Fruit fly (Drosophila melanogaster) whole organism, embryonic: ENCODE data around the gene rt.

Experiments
- Bteb2 ChIP-seq: fragments of 200-800 bp; sonication (Bioruptor generic); optimal IDR thresholded peaks from 2 replicates; lab custom pipeline; 2016; ENCODE audit warnings: missing biosample characterization, missing genetic modification characterization
- C15 ChIP-seq: fragments of 200-800 bp; sonication (Bioruptor generic); IDR thresholded peaks from 3 replicates; pipeline ENCODE4 v1.3.6; 2022; ENCODE audit warnings: missing biosample characterization, missing genetic modification characterization
- CG10462 ChIP-seq: fragments of 200-800 bp; sonication (Bioruptor generic); optimal IDR thresholded peaks from 2 replicates; lab custom pipeline; 2016; ENCODE audit warnings: missing biosample characterization, missing genetic modification characterization
- CG10654 ChIP-seq: fragments of 200-800 bp; sonication (Bioruptor generic); optimal IDR thresholded peaks from 2 replicates; lab custom pipeline; 2016; ENCODE audit warnings: missing biosample characterization, missing genetic modification characterization
- CG11696 ChIP-seq: fragments of 200-800 bp; sonication (Bioruptor generic); IDR thresholded peaks from 2 replicates; pipeline ENCODE4 v1.3.6; 2022; ENCODE audit warnings: missing biosample characterization, missing genetic modification characterization
- CG1233 ChIP-seq: fragments of 200-800 bp; sonication (Bioruptor generic); optimal IDR thresholded peaks from 4 replicates; lab custom pipeline; 2018; ENCODE audit warnings: missing biosample characterization, mild to moderate bottlenecking, missing genetic modification characterization
- CG13624 ChIP-seq: fragments of 200-800 bp; sonication (Bioruptor generic); optimal IDR thresholded peaks from 2 replicates; lab custom pipeline; 2016; ENCODE audit warnings: missing biosample characterization, missing genetic modification characterization
- CG16815 ChIP-seq: fragments of 200-800 bp; sonication (Bioruptor generic); optimal IDR thresholded peaks from 3 replicates; lab custom pipeline; 2017; ENCODE audit warnings: missing biosample characterization, mild to moderate bottlenecking, missing genetic modification characterization
- CG30431 ChIP-seq: fragments of 200-800 bp; sonication (Bioruptor generic); optimal IDR thresholded peaks from 2 replicates; lab custom pipeline; 2017; ENCODE audit warnings: missing biosample characterization, missing genetic modification characterization
- CG31388 ChIP-seq: fragments of 200-800 bp; sonication (Bioruptor generic); optimal IDR thresholded peaks from 2 replicates; lab custom pipeline; 2016; ENCODE audit warnings: missing biosample characterization, missing genetic modification characterization
- CG31441 ChIP-seq: fragments of 200-800 bp; sonication (Bioruptor generic); IDR thresholded peaks from 2 replicates; pipeline ENCODE4 v1.3.6; 2022; ENCODE audit warnings: missing biosample characterization, missing genetic modification characterization
- CG3407 ChIP-seq: fragments of 200-800 bp; sonication (Bioruptor generic); optimal IDR thresholded peaks from 2 replicates; lab custom pipeline; 2018; ENCODE audit warnings: missing biosample characterization, mild to moderate bottlenecking, missing genetic modification characterization
- CG4424 ChIP-seq: fragments of 200-800 bp; sonication (Bioruptor generic); optimal IDR thresholded peaks from 3 replicates; lab custom pipeline; 2016; ENCODE audit warnings: missing biosample characterization, missing genetic modification characterization
- CG7745 ChIP-seq: fragments of 200-800 bp; sonication (Bioruptor generic); optimal IDR thresholded peaks from 2 replicates; lab custom pipeline; 2018; ENCODE audit warnings: missing biosample characterization, mild to moderate bottlenecking, missing genetic modification characterization, moderate library complexity
- CG8089 ChIP-seq: fragments of 200-800 bp; sonication (Bioruptor generic); optimal IDR thresholded peaks from 3 replicates; lab custom pipeline; 2016; ENCODE audit warnings: missing biosample characterization, missing genetic modification characterization
- CG8359 ChIP-seq: fragments of 200-800 bp; sonication (Bioruptor generic); optimal IDR thresholded peaks from 2 replicates; lab custom pipeline; 2017; ENCODE audit warnings: missing biosample characterization, mild to moderate bottlenecking, missing genetic modification characterization, borderline replicate concordance
- CG8478 ChIP-seq: fragments of >200 bp; optimal IDR thresholded peaks from 2 replicates; lab custom pipeline; 2018
- CG9215 ChIP-seq: fragments of 200-800 bp; sonication (Bioruptor generic); IDR thresholded peaks from 2 replicates; pipeline ENCODE4 v1.3.6; 2022; ENCODE audit warnings: missing biosample characterization, missing genetic modification characterization
- CHES-1-like ChIP-seq: fragments of 200-800 bp; sonication (Bioruptor generic); optimal IDR thresholded peaks from 2 replicates; lab custom pipeline; 2016; ENCODE audit warnings: missing biosample characterization, missing genetic modification characterization
- D19B ChIP-seq: fragments of 200-800 bp; sonication (Bioruptor generic); optimal IDR thresholded peaks from 2 replicates; lab custom pipeline; 2017; ENCODE audit warnings: missing biosample characterization, mild to moderate bottlenecking, missing genetic modification characterization
- Dad ChIP-seq: fragments of 200-800 bp; sonication (Bioruptor generic); optimal IDR thresholded peaks from 3 replicates; lab custom pipeline; 2016; ENCODE audit warnings: missing biosample characterization, missing genetic modification characterization
- Dfd ChIP-seq, 2 experiments: fragments of >200 bp; optimal IDR thresholded peaks; 2 replicates each; lab custom pipeline; 2017; ENCODE audit warnings: missing biosample characterization in 2 of 2, missing genetic modification characterization in 2 of 2
- Dip2 ChIP-seq: fragments of 200-800 bp; sonication (Bioruptor generic); IDR thresholded peaks from 2 replicates; pipeline ENCODE4 v1.3.6; 2022; ENCODE audit warnings: missing biosample characterization, missing genetic modification characterization
- HLHmδ ChIP-seq: fragments of 200-800 bp; sonication (Bioruptor generic); optimal IDR thresholded peaks from 2 replicates; lab custom pipeline; 2018; ENCODE audit warnings: missing biosample characterization, mild to moderate bottlenecking, missing genetic modification characterization, moderate library complexity
- MTF-1 ChIP-seq: fragments of 200-800 bp; sonication (Bioruptor generic); optimal IDR thresholded peaks from 2 replicates; lab custom pipeline; 2018; ENCODE audit warnings: missing biosample characterization, mild to moderate bottlenecking, missing genetic modification characterization, borderline replicate concordance
- Oaz ChIP-seq: fragments of 200-800 bp; sonication (Bioruptor generic); IDR thresholded peaks from 2 replicates; pipeline ENCODE4 v1.3.6; 2022; ENCODE audit warnings: missing biosample characterization, missing genetic modification characterization
- Sin3A ChIP-seq: fragments of >200 bp; optimal IDR thresholded peaks from 2 replicates; lab custom pipeline; 2018
- Stat92E ChIP-seq, 3 experiments: fragments of >200 bp in 2 of 3; fragments of 200-800 bp in 1 of 3; sonication (Bioruptor generic) in 1 of 3; optimal IDR thresholded peaks; 2 replicates each; lab custom pipeline; 2017 to 2019; ENCODE audit warnings: missing biosample characterization in 3 of 3, missing genetic modification characterization in 3 of 3, mild to moderate bottlenecking in 1 of 3, moderate library complexity in 1 of 3
- Vsx1 ChIP-seq: fragments of 200-800 bp; sonication (Bioruptor generic); optimal IDR thresholded peaks from 2 replicates; lab custom pipeline; 2017; ENCODE audit warnings: missing biosample characterization, mild to moderate bottlenecking, missing genetic modification characterization, missing genetic modification reagents
- Xbp1 ChIP-seq: fragments of 200-800 bp; sonication (Bioruptor generic); optimal IDR thresholded peaks from 3 replicates; lab custom pipeline; 2016; ENCODE audit warnings: missing biosample characterization, mild to moderate bottlenecking, missing genetic modification characterization
- bowl ChIP-seq: fragments of 200-800 bp; sonication (Bioruptor generic); IDR thresholded peaks from 2 replicates; pipeline ENCODE4 v1.3.6; 2022; ENCODE audit warnings: missing biosample characterization, missing genetic modification characterization
- bsh ChIP-seq, 2 experiments: fragments of 200-800 bp; sonication (Bioruptor generic); optimal IDR thresholded peaks; 2 replicates each; lab custom pipeline; 2017 to 2018; ENCODE audit warnings: mild to moderate bottlenecking in 2 of 2, missing biosample characterization in 2 of 2, missing genetic modification characterization in 2 of 2, moderate library complexity in 1 of 2
- cg ChIP-seq: fragments of 200-800 bp; sonication (Bioruptor generic); optimal IDR thresholded peaks from 3 replicates; lab custom pipeline; 2019; ENCODE audit warnings: missing biosample characterization, mild to moderate bottlenecking, missing genetic modification characterization, moderate library complexity
- chn ChIP-seq: fragments of 200-800 bp; sonication (Bioruptor generic); optimal IDR thresholded peaks from 2 replicates; lab custom pipeline; 2016; ENCODE audit warnings: missing biosample characterization, missing genetic modification characterization
- dimm ChIP-seq: fragments of 200-800 bp; sonication (Bioruptor generic); IDR thresholded peaks from 2 replicates; pipeline ENCODE4 v1.3.6; 2022; ENCODE audit warnings: missing biosample characterization, missing genetic modification characterization
- fd96Cb ChIP-seq: fragments of 200-800 bp; sonication (Bioruptor generic); optimal IDR thresholded peaks from 2 replicates; lab custom pipeline; 2018; ENCODE audit warnings: missing biosample characterization, mild to moderate bottlenecking, missing genetic modification characterization, moderate library complexity
- gfzf ChIP-seq: fragments of 200-800 bp; sonication (Bioruptor generic); optimal IDR thresholded peaks from 2 replicates; lab custom pipeline; 2016; ENCODE audit warnings: missing biosample characterization, mild to moderate bottlenecking, missing genetic modification characterization, moderate library complexity
- grau ChIP-seq: fragments of 200-800 bp; optimal IDR thresholded peaks from 3 replicates; lab custom pipeline; 2019; ENCODE audit warnings: missing biosample characterization, mild to moderate bottlenecking, missing genetic modification characterization, moderate library complexity
- klu ChIP-seq: fragments of 200-800 bp; sonication (Bioruptor generic); IDR thresholded peaks from 2 replicates; pipeline ENCODE4 v1.3.6; 2022; ENCODE audit warnings: missing biosample characterization, missing genetic modification characterization
- kni ChIP-seq: fragments of 200-800 bp; sonication (Bioruptor generic); optimal IDR thresholded peaks from 3 replicates; lab custom pipeline; 2017; ENCODE audit warnings: mild to moderate bottlenecking, missing biosample characterization, missing genetic modification reagents, missing genetic modification characterization
- knrl ChIP-seq: fragments of 200-800 bp; sonication (Bioruptor generic); IDR thresholded peaks from 3 replicates; pipeline ENCODE4 v1.3.6; 2022; ENCODE audit warnings: missing biosample characterization, missing genetic modification characterization; ENCODE audit not compliant: partially characterized antibody
- onecut ChIP-seq: fragments of 200-800 bp; sonication (Bioruptor generic); IDR thresholded peaks from 2 replicates; pipeline ENCODE4 v1.3.6; 2022; ENCODE audit warnings: missing biosample characterization, missing genetic modification characterization
- pros ChIP-seq: fragments of 200-800 bp; sonication (Bioruptor generic); optimal IDR thresholded peaks from 3 replicates; lab custom pipeline; 2019; ENCODE audit warnings: missing biosample characterization, mild to moderate bottlenecking, missing genetic modification characterization, moderate library complexity
- sens ChIP-seq: fragments of 200-800 bp; sonication (Bioruptor generic); peaks from one replicate; lab custom pipeline; 2016; ENCODE audit warnings: missing biosample characterization, missing genetic modification characterization
- slbo ChIP-seq: fragments of 200-800 bp; sonication (Bioruptor generic); IDR thresholded peaks from 2 replicates; pipeline ENCODE4 v1.3.6; 2022; ENCODE audit warnings: missing biosample characterization, missing genetic modification characterization
- slp2 ChIP-seq: fragments of 200-800 bp; sonication (Bioruptor generic); optimal IDR thresholded peaks from 2 replicates; lab custom pipeline; 2016; ENCODE audit warnings: missing biosample characterization, missing genetic modification characterization
- sob ChIP-seq: fragments of 200-800 bp; sonication (Bioruptor generic); IDR thresholded peaks from 2 replicates; pipeline ENCODE4 v1.3.6; 2022; ENCODE audit warnings: missing biosample characterization, missing genetic modification characterization
- sr ChIP-seq: fragments of 200-800 bp; sonication (Bioruptor generic); IDR thresholded peaks from 3 replicates; pipeline ENCODE4 v1.3.6; 2022; ENCODE audit warnings: missing biosample characterization, missing genetic modification characterization
- tap ChIP-seq: fragments of 200-800 bp; optimal IDR thresholded peaks from 3 replicates; lab custom pipeline; 2019; ENCODE audit warnings: missing biosample characterization, mild to moderate bottlenecking, missing genetic modification characterization, moderate library complexity
- toy ChIP-seq: fragments of 200-800 bp; sonication (Bioruptor generic); IDR thresholded peaks from 2 replicates; pipeline ENCODE4 v1.3.6; 2022; ENCODE audit warnings: missing biosample characterization, missing genetic modification characterization
- unpg ChIP-seq: fragments of 200-800 bp; sonication (Bioruptor generic); optimal IDR thresholded peaks from 3 replicates; lab custom pipeline; 2018; ENCODE audit warnings: missing biosample characterization, mild to moderate bottlenecking, missing genetic modification characterization, moderate library complexity

Gene rt

dm6 chr3L:11542437-11542836 is 45.1 kb downstream of the rt start:
- no peak for TF ChIP-seq unpg
- no peak for TF ChIP-seq sob (GFP tag; lab: Robert Waterston, UW)
- no peak for TF ChIP-seq gfzf (GFP tag; lab: Kevin White, UChicago)
- peak in 1 of 2 experiments; percentile 49 for TF ChIP-seq Dfd (GFP tag; optimal IDR thresholded peaks at IDR 0.05; lab: Kevin White, UChicago)
- no peak for TF ChIP-seq grau (tag; lab: Kevin White, UChicago)

DNA sequence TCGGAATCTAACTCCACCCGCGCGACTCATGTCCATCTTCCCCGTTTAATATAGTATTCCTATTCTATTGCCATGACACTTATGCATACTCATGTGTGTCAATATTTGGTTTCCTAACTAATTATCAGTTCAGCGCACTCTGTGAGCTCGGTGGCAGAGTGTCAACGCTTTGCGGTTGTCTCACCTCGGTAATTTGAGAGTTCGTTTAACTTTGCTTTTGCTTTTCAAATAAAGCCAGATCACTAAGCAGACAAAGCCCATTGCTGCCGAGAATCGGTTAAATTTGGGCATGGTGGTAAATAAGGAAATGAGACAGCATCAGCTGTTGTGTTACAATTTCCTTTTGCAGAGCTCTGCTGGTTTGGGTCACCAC is 47.3 kb downstream of the rt start:
- TF ChIP-seq CG9215 (GFP tag; lab: Robert Waterston, UW) = no peak
- TF ChIP-seq Bteb2 (GFP tag; lab: Kevin White, UChicago) = no peak
- TF ChIP-seq Xbp1 (GFP tag; lab: Kevin White, UChicago) = no peak
- TF ChIP-seq dimm (GFP tag; lab: Robert Waterston, UW) = no peak
- no peak for TF ChIP-seq sr (GFP tag; lab: Robert Waterston, UW)
- TF ChIP-seq CG10462 (GFP tag; lab: Kevin White, UChicago) = no peak
- TF ChIP-seq Dad (GFP tag; lab: Kevin White, UChicago) = no peak
- TF ChIP-seq toy (GFP tag; lab: Robert Waterston, UW) = no peak
- peak; percentile 5 for TF ChIP-seq MTF-1 (GFP tag; lab: Kevin White, UChicago)
- TF ChIP-seq CG16815 (GFP tag; lab: Kevin White, UChicago) = no peak
- no peak for TF ChIP-seq slp2 (GFP tag; lab: Kevin White, UChicago)
- TF ChIP-seq CG8359 = peak; percentile 52
- peak; percentile 21 for TF ChIP-seq CG7745 (tag; lab: Kevin White, UChicago)
- no peak for TF ChIP-seq slbo (GFP tag; lab: Robert Waterston, UW)
- TF ChIP-seq Dip2 = no peak
- TF ChIP-seq Sin3A (lab: Kevin White, UChicago) = no peak
- TF ChIP-seq cg (GFP tag; lab: Kevin White, UChicago) = no peak
- TF ChIP-seq onecut (GFP tag; lab: Robert Waterston, UW) = peak; percentile 29; the same call in 1 of the 2 replicates
- no peak for TF ChIP-seq pros
- TF ChIP-seq Stat92E (GFP tag; optimal IDR thresholded peaks at IDR 0.05; lab: Kevin White, UChicago) = no peak
- TF ChIP-seq CHES-1-like (GFP tag; lab: Kevin White, UChicago) = peak; percentile 8
- TF ChIP-seq Vsx1 = peak; percentile 80
- TF ChIP-seq kni (GFP tag; lab: Kevin White, UChicago) = peak; percentile 78
- TF ChIP-seq CG3407 (GFP tag; lab: Kevin White, UChicago) = peak; percentile 63
- peak; percentile 30 for TF ChIP-seq CG1233 (GFP tag; lab: Kevin White, UChicago)
- no peak for TF ChIP-seq CG4424 (GFP tag; lab: Kevin White, UChicago)
- TF ChIP-seq CG31441 (GFP tag; lab: Robert Waterston, UW) = no peak
- peak; percentile 5 for TF ChIP-seq CG10654 (GFP tag; lab: Kevin White, UChicago)
- no peak for TF ChIP-seq D19B (GFP tag; lab: Kevin White, UChicago)
- no peak for TF ChIP-seq Oaz (GFP tag; lab: Robert Waterston, UW)
- TF ChIP-seq klu (GFP tag; lab: Robert Waterston, UW) = no peak
- TF ChIP-seq chn = no peak
- no peak for TF ChIP-seq fd96Cb (tag; lab: Kevin White, UChicago)
- TF ChIP-seq CG13624 (GFP tag; lab: Kevin White, UChicago) = no peak
- peak; percentile 28; the same call in 1 of the 2 replicates for TF ChIP-seq CG11696 (GFP tag; lab: Robert Waterston, UW)
- no peak for TF ChIP-seq knrl (GFP tag; lab: Robert Waterston, UW)
- TF ChIP-seq CG8478 (lab: Kevin White, UChicago) = no peak
- peak; percentile 24 for TF ChIP-seq sens (GFP tag; lab: Kevin White, UChicago)
- TF ChIP-seq tap (tag; lab: Kevin White, UChicago) = no peak
- no peak for TF ChIP-seq bowl
- TF ChIP-seq C15 (GFP tag; lab: Robert Waterston, UW) = no peak
- TF ChIP-seq bsh (GFP tag; optimal IDR thresholded peaks at IDR 0.05; lab: Kevin White, UChicago) = peak in 1 of 2 experiments; percentile 54
- TF ChIP-seq HLHmδ = peak; percentile 68
- no peak for TF ChIP-seq CG31388
- TF ChIP-seq CG8089 (GFP tag; lab: Kevin White, UChicago) = no peak
- no peak for TF ChIP-seq CG30431
